Worm (Caenorhabditis elegans): ENCODE measurements around the gene T07E3.4.

The T07E3.4 gene

ce11 chrIII:6888999-6889824 lies 8.6 kb upstream of the T07E3.4 start, which contains the start of the genes brd-1 and K04C2.2:
Gene brd-1 (minus strand): TSS chrIII:6889504.
Gene K04C2.2 (plus strand): TSS chrIII:6889774.
- no peak for TF ChIP-seq cebp-2 (GFP tag; IDR thresholded peaks at IDR 0.05)
- TF ChIP-seq dpl-1 (GFP tag; optimal IDR thresholded peaks at IDR 0.05) = peak; percentile 23
- no peak for TF ChIP-seq B0019.2 (GFP tag; conservative IDR thresholded peaks at IDR 0.05)
- 0 out of 2 replicates have a peak, but pooled peaks have one; percentile 27 for TF ChIP-seq lin-26 (GFP tag; IDR thresholded peaks at IDR 0.05)
- no peak for TF ChIP-seq bed-1 (GFP tag; IDR thresholded peaks at IDR 0.05)

- TF ChIP-seq lir-1 (GFP tag; conservative IDR thresholded peaks at IDR 0.05) (no peak), mxl-1 (tag; optimal IDR thresholded peaks at IDR 0.05) (no peak), T07F8.4 (tag; optimal IDR thresholded peaks at IDR 0.05) (no peak), nfya-1 (tag; optimal IDR thresholded peaks at IDR 0.05; ENCODE audit: borderline replicate concordance, insufficient read depth) (no peak), F55B11.4 (tag; optimal IDR thresholded peaks at IDR 0.05; ENCODE audit: borderline replicate concordance, insufficient read depth) (no peak)
These were observed 6.3 kb upstream of the T07E3.4 start, which contains the start of gene K04C2.5 for ce11 chrIII:6891560-6891959. Gene K04C2.5 (minus strand): TSS chrIII:6891660.

ce11 chrIII:6895166-6895565 lies 2.6 kb upstream of the T07E3.4 start:
- TF ChIP-seq sdz-38 (tag; optimal IDR thresholded peaks at IDR 0.05) (no peak), attf-5 (GFP tag; optimal IDR thresholded peaks at IDR 0.05) (peak; percentile 42), aptf-3 (GFP tag; IDR thresholded peaks at IDR 0.05) (no peak), ztf-28 (GFP tag; IDR thresholded peaks at IDR 0.05) (no peak), madf-6 (GFP tag; IDR thresholded peaks at IDR 0.05) (peak; percentile 31; the same call in 1 of the 2 replicates), nhr-179 (tag; optimal IDR thresholded peaks at IDR 0.05) (no peak), madf-8 (GFP tag; conservative IDR thresholded peaks at IDR 0.05) (no peak), egl-18 (GFP tag; IDR thresholded peaks at IDR 0.05) (no peak), ztf-25 (GFP tag; IDR thresholded peaks at IDR 0.05) (no peak), dox-1 (GFP tag; IDR thresholded peaks at IDR 0.05) (peak; percentile 47; the same call in 1 of the 2 replicates), egrh-3 (GFP tag; IDR thresholded peaks at IDR 0.05) (no peak), efl-1 (GFP tag; optimal IDR thresholded peaks at IDR 0.05) (no peak), nfyb-1 (GFP tag; IDR thresholded peaks at IDR 0.05) (peak; percentile 45; the same call in 1 of the 2 replicates), lin-54 (GFP tag; optimal IDR thresholded peaks at IDR 0.05) (peak; percentile 47), T07F8.4 (tag; optimal IDR thresholded peaks at IDR 0.05) (no peak), hrde-1 (tag; optimal IDR thresholded peaks at IDR 0.05; ENCODE audit: borderline replicate concordance) (no peak), F37B4.10 (GFP tag; IDR thresholded peaks at IDR 0.05) (no peak), Y95B8A.8 (GFP tag; IDR thresholded peaks at IDR 0.05) (no peak), B0261.1 (tag; optimal IDR thresholded peaks at IDR 0.05) (no peak), ztf-26 (tag; optimal IDR thresholded peaks at IDR 0.05) (peak; percentile 31), lag-1 (GFP tag; IDR thresholded peaks at IDR 0.05) (no peak), lsy-27 (tag; optimal IDR thresholded peaks at IDR 0.05; ENCODE audit: borderline replicate concordance, insufficient read depth) (no peak), ztf-3 (GFP tag; optimal IDR thresholded peaks at IDR 0.05) (no peak), zfh-2 (GFP tag; conservative IDR thresholded peaks at IDR 0.05) (no peak), fkh-3 (tag; optimal IDR thresholded peaks at IDR 0.05) (no peak), ets-4 (GFP tag; optimal IDR thresholded peaks at IDR 0.05) (peak; percentile 49), ama-1 (optimal IDR thresholded peaks at IDR 0.05) (no peak), ama-1 (GFP tag; optimal IDR thresholded peaks at IDR 0.05) (peak in 1 of 2 experiments; percentile 51), snpc-1.1 (tag; optimal IDR thresholded peaks at IDR 0.05; ENCODE audit: insufficient read depth) (no peak), sptf-2 (GFP tag; optimal IDR thresholded peaks at IDR 0.05) (no peak), ztf-18 (tag; optimal IDR thresholded peaks at IDR 0.05) (no peak), cebp-2 (GFP tag; IDR thresholded peaks at IDR 0.05) (no peak), unc-62 (GFP tag; optimal IDR thresholded peaks at IDR 0.05) (peak; percentile 85), F33H1.4 (GFP tag; IDR thresholded peaks at IDR 0.05) (no peak), chd-7 (tag; optimal IDR thresholded peaks at IDR 0.05) (peak; percentile 52), tlf-1 (GFP tag; optimal IDR thresholded peaks at IDR 0.05) (no peak)
